Worm (Caenorhabditis elegans) whole organism, late embryonic: ENCODE data around the gene col-169.
A peak's percentile ranks its signal among the peaks of the same experiment; 100 is the strongest.

Source experiments
- C08G9.2 ChIP-seq: sonication (generic microtip); optimal IDR thresholded peaks from 2 replicates; lab custom pipeline; 2016; ENCODE audit warnings: mild to moderate bottlenecking, missing genetic modification characterization, moderate library complexity, missing compliant biosample characterization
- C38D4.7 ChIP-seq: fragments of 200-800 bp; sonication (Bioruptor generic); optimal IDR thresholded peaks from 2 replicates; lab custom pipeline; 2018; ENCODE audit warnings: mild to moderate bottlenecking, missing genetic modification characterization, moderate library complexity, missing compliant biosample characterization
- F13H6.1 ChIP-seq: sonication (generic microtip); optimal IDR thresholded peaks from 2 replicates; lab custom pipeline; 2016; ENCODE audit warnings: missing genetic modification characterization, missing compliant biosample characterization
- K02D7.2 ChIP-seq: sonication (generic microtip); optimal IDR thresholded peaks from 2 replicates; lab custom pipeline; 2017; ENCODE audit warnings: mild to moderate bottlenecking, missing genetic modification characterization, missing compliant biosample characterization
- K09A11.1 ChIP-seq: sonication (generic microtip); optimal IDR thresholded peaks from 2 replicates; lab custom pipeline; 2017; ENCODE audit warnings: antibody characterized with exemption, mild to moderate bottlenecking, missing genetic modification characterization, missing compliant biosample characterization; ENCODE audit not compliant: insufficient read depth
- T23F11.4 ChIP-seq: fragments of 200-800 bp; sonication (Bioruptor generic); optimal IDR thresholded peaks from 2 replicates; lab custom pipeline; 2018; ENCODE audit warnings: mild to moderate bottlenecking, missing genetic modification characterization, missing compliant biosample characterization
- Y22D7AL.16 ChIP-seq: sonication (generic microtip); optimal IDR thresholded peaks from 2 replicates; lab custom pipeline; 2016; ENCODE audit warnings: missing genetic modification characterization, missing compliant biosample characterization
- ahr-1 ChIP-seq: sonication (generic microtip); optimal IDR thresholded peaks from 2 replicates; lab custom pipeline; 2016; ENCODE audit warnings: missing genetic modification characterization, missing compliant biosample characterization
- ama-1 ChIP-seq: fragments of 150-350 bp; optimal IDR thresholded peaks from 2 replicates; lab custom pipeline; 2014
- ceh-14 ChIP-seq: sonication (generic microtip); optimal IDR thresholded peaks from 2 replicates; lab custom pipeline; 2016; ENCODE audit warnings: missing genotype, missing genetic modification characterization, missing compliant biosample characterization
- ceh-22 ChIP-seq: sonication (generic microtip); optimal IDR thresholded peaks from 2 replicates; lab custom pipeline; 2017; ENCODE audit warnings: missing biosample characterization, missing genetic modification characterization
- ceh-34 ChIP-seq: sonication (generic microtip); optimal IDR thresholded peaks from 2 replicates; lab custom pipeline; 2016; ENCODE audit warnings: mild to moderate bottlenecking, missing genetic modification characterization, missing compliant biosample characterization
- ceh-45 ChIP-seq: fragments of 200-800 bp; sonication (Bioruptor generic); IDR thresholded peaks from 2 replicates; pipeline ENCODE4 v1.3.6; 2022; ENCODE audit warnings: missing genetic modification reagents, missing genetic modification characterization, missing compliant biosample characterization
- ceh-48 ChIP-seq: sonication (generic microtip); optimal IDR thresholded peaks from 2 replicates; lab custom pipeline; 2016; ENCODE audit warnings: missing genetic modification characterization, inconsistent platforms, missing compliant biosample characterization
- ceh-6 ChIP-seq: fragments of 200-800 bp; sonication (Bioruptor generic); optimal IDR thresholded peaks from 2 replicates; lab custom pipeline; 2018; ENCODE audit warnings: mild to moderate bottlenecking, missing genetic modification characterization, missing compliant biosample characterization
- ceh-9 ChIP-seq: sonication (generic microtip); optimal IDR thresholded peaks from 2 replicates; lab custom pipeline; 2016; ENCODE audit warnings: mild to moderate bottlenecking, missing genetic modification characterization, inconsistent platforms, missing compliant biosample characterization
- che-1 ChIP-seq: sonication (generic microtip); optimal IDR thresholded peaks from 2 replicates; lab custom pipeline; 2016; ENCODE audit warnings: mild to moderate bottlenecking, missing genetic modification characterization, missing compliant biosample characterization
- dve-1 ChIP-seq: sonication (generic microtip); optimal IDR thresholded peaks from 2 replicates; lab custom pipeline; 2017; ENCODE audit warnings: antibody characterized with exemption, mild to moderate bottlenecking, missing genetic modification characterization, missing compliant biosample characterization
- elt-2 ChIP-seq: sonication (generic microtip); optimal IDR thresholded peaks from 2 replicates; lab custom pipeline; 2016; ENCODE audit warnings: missing genetic modification reagents, missing genetic modification characterization, missing compliant biosample characterization
- elt-4 ChIP-seq: sonication (generic microtip); optimal IDR thresholded peaks from 2 replicates; lab custom pipeline; 2016; ENCODE audit warnings: missing genetic modification characterization, missing compliant biosample characterization
- ets-4 ChIP-seq: sonication (generic microtip); optimal IDR thresholded peaks from 2 replicates; lab custom pipeline; 2016; ENCODE audit warnings: missing genetic modification characterization, missing compliant biosample characterization
- eyg-1 ChIP-seq: sonication (generic microtip); optimal IDR thresholded peaks from 2 replicates; lab custom pipeline; 2016; ENCODE audit warnings: missing genotype, missing genetic modification characterization, missing compliant biosample characterization
- fax-1 ChIP-seq: sonication (generic microtip); optimal IDR thresholded peaks from 2 replicates; lab custom pipeline; 2016; ENCODE audit warnings: missing genotype, missing genetic modification characterization, missing compliant biosample characterization
- fkh-10 ChIP-seq: fragments of 150-350 bp; optimal IDR thresholded peaks from 2 replicates; lab custom pipeline; 2014; ENCODE audit warnings: missing biosample characterization, missing genetic modification reagents, missing genetic modification characterization
- gmeb-2 ChIP-seq: sonication (generic microtip); optimal IDR thresholded peaks from 2 replicates; lab custom pipeline; 2016; ENCODE audit warnings: missing genetic modification characterization, inconsistent platforms, missing compliant biosample characterization
- hlh-13 ChIP-seq: fragments of 200-800 bp; sonication (Bioruptor generic); optimal IDR thresholded peaks from 2 replicates; lab custom pipeline; 2018; ENCODE audit warnings: mild to moderate bottlenecking, missing genetic modification characterization, missing compliant biosample characterization
- lim-6 ChIP-seq: sonication (generic microtip); optimal IDR thresholded peaks from 2 replicates; lab custom pipeline; 2016; ENCODE audit warnings: missing genetic modification characterization, missing compliant biosample characterization
- lin-11 ChIP-seq: fragments of 200-800 bp; sonication (Bioruptor generic); optimal IDR thresholded peaks from 2 replicates; lab custom pipeline; 2018; ENCODE audit warnings: mild to moderate bottlenecking, missing genetic modification characterization, missing compliant biosample characterization
- madf-2 ChIP-seq: sonication (generic microtip); optimal IDR thresholded peaks from 2 replicates; lab custom pipeline; 2017; ENCODE audit warnings: missing genetic modification characterization, missing compliant biosample characterization
- nfya-1 ChIP-seq: sonication (generic microtip); optimal IDR thresholded peaks from 2 replicates; lab custom pipeline; 2017; ENCODE audit warnings: missing genetic modification characterization, mild to moderate bottlenecking, missing compliant biosample characterization, antibody characterized with exemption, moderate library complexity
- nhr-11 ChIP-seq: fragments of 150-350 bp; optimal IDR thresholded peaks from 2 replicates; lab custom pipeline; 2014; ENCODE audit warnings: missing biosample characterization, missing genetic modification characterization
- npax-4 ChIP-seq: sonication (generic microtip); optimal IDR thresholded peaks from 2 replicates; lab custom pipeline; 2016; ENCODE audit warnings: missing genetic modification characterization, missing compliant biosample characterization
- odd-2 ChIP-seq: sonication (generic microtip); optimal IDR thresholded peaks from 2 replicates; lab custom pipeline; 2017; ENCODE audit warnings: antibody characterized with exemption, mild to moderate bottlenecking, missing genetic modification characterization, missing compliant biosample characterization
- pag-3 ChIP-seq: sonication (generic microtip); optimal IDR thresholded peaks from 2 replicates; lab custom pipeline; 2016; ENCODE audit warnings: missing compliant biosample characterization, missing genetic modification characterization, borderline replicate concordance
- pat-9 ChIP-seq: fragments of 200-800 bp; sonication (Bioruptor generic); optimal IDR thresholded peaks from 2 replicates; lab custom pipeline; 2018; ENCODE audit warnings: mild to moderate bottlenecking, missing genetic modification characterization, moderate library complexity, missing compliant biosample characterization
- pax-1 ChIP-seq: fragments of 150-350 bp; optimal IDR thresholded peaks from 2 replicates; lab custom pipeline; 2014; ENCODE audit warnings: missing biosample characterization, missing genetic modification characterization
- pha-2 ChIP-seq: sonication (generic microtip); optimal IDR thresholded peaks from 2 replicates; lab custom pipeline; 2017; ENCODE audit warnings: mild to moderate bottlenecking, missing genetic modification characterization, missing compliant biosample characterization
- pha-4 ChIP-seq: fragments of 150-350 bp; optimal IDR thresholded peaks from 2 replicates; lab custom pipeline; 2018; ENCODE audit warnings: missing biosample characterization, missing genetic modification reagents, missing genetic modification characterization
- pqm-1 ChIP-seq: sonication (generic microtip); optimal IDR thresholded peaks from 2 replicates; lab custom pipeline; 2016; ENCODE audit warnings: missing genetic modification characterization, missing compliant biosample characterization
- rnt-1 ChIP-seq: sonication (generic microtip); optimal IDR thresholded peaks from 2 replicates; lab custom pipeline; 2016; ENCODE audit warnings: missing genetic modification characterization, missing compliant biosample characterization
- sdc-2 ChIP-seq: sonication (generic microtip); optimal IDR thresholded peaks from 2 replicates; lab custom pipeline; 2016; ENCODE audit warnings: missing genotype, missing genetic modification characterization, missing compliant biosample characterization
- sox-2 ChIP-seq: fragments of 200-800 bp; sonication (Bioruptor generic); IDR thresholded peaks from 2 replicates; pipeline ENCODE4 v1.3.6; 2022; ENCODE audit warnings: missing genetic modification reagents, missing genetic modification characterization, missing compliant biosample characterization
- sox-4 ChIP-seq: sonication (generic microtip); optimal IDR thresholded peaks from 2 replicates; lab custom pipeline; 2017; ENCODE audit warnings: mild to moderate bottlenecking, missing genetic modification characterization, inconsistent platforms, missing compliant biosample characterization
- tbx-7 ChIP-seq: sonication (generic microtip); optimal IDR thresholded peaks from 2 replicates; lab custom pipeline; 2016; ENCODE audit warnings: missing genotype, missing genetic modification characterization, missing compliant biosample characterization
- ttx-3 ChIP-seq: sonication (generic microtip); optimal IDR thresholded peaks from 2 replicates; lab custom pipeline; 2016; ENCODE audit warnings: missing genetic modification reagents, missing genetic modification characterization, missing compliant biosample characterization
- unc-42 ChIP-seq: sonication (generic microtip); optimal IDR thresholded peaks from 2 replicates; lab custom pipeline; 2016; ENCODE audit warnings: missing genotype, missing genetic modification characterization, missing compliant biosample characterization
- unc-55 ChIP-seq: sonication (generic microtip); optimal IDR thresholded peaks from 2 replicates; lab custom pipeline; 2017; ENCODE audit warnings: missing biosample characterization, missing genetic modification reagents, missing genetic modification characterization
- ztf-16 ChIP-seq: sonication (generic microtip); optimal IDR thresholded peaks from 2 replicates; lab custom pipeline; 2017; ENCODE audit warnings: missing genetic modification characterization, missing compliant biosample characterization

Gene col-169

DNA sequence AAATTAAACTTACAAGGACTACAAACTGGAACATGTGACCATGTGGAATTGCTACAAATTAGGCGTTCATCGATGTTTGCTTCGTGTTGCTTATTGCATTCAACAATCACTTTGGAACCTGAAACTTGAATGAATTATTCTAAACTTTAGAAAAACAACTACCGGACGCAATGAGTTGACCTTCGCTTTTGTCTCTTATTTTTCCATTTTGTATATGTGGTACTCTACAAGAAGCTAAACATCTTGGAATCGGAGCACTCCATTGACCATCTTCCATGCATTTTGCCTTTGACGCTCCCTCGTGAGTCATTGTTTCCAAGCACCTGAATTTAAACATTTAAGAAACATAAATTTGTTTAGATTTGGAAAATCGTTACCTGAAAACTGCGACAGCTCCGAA lies 39.9 kb upstream of the col-169 start:
- TF ChIP-seq fax-1 (tag; lab: Kevin White, UChicago) (no peak), ceh-34 (tag; lab: Kevin White, UChicago) (no peak)
- TF ChIP-seq, all 69 proteins: peak for 0

DNA sequence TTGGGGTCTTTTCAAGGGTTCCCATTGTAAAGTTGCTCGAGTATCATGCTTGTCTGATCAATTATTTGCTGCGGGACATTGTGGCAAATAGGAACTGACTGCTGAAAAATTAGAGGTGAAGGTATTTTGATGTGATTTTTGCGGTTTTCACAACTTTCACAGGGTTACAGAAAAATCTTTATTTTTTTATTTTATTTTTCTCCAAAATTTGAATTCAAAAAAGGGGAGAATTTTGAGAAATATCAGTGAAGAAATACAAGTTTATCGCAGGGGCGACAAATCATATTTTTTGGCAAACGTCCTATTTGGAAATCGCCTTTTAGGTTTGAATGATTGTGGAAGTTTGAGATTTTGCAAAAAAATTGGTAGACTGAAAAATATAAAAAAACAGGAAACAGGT lies 37.3 kb upstream of the col-169 start, which contains the start of gene lev-9:
lev-9 (minus strand) TSS at position 101 of the 400 bp plus-strand sequence.
- TF ChIP-seq dve-1 (tag; lab: Kevin White, UChicago) (no peak), ceh-22 (tag; lab: Kevin White, UChicago) (no peak), ama-1 (lab: Kevin White, UChicago) (no peak)

DNA sequence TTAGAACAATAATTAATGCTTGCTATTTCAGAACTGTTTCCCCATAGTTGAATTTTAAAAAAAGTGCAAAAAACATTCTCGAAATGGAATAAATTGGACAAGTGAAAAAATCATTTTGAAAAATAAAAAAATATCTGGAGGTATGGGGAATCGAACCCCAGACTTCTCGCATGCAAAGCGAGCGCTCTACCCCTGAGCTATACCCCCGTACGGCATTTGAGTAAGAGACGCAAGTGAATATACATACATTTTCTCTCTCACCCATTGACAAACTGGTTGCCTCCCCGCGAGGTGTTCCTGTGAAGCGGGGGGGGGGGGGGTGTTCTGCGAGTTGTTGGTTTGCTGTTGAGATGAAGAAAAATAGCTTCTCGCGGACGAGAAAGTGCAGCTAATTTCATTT lies 36.8 kb upstream of the col-169 start:
- TF ChIP-seq K09A11.1 (tag; lab: Kevin White, UChicago) (peak; percentile 70), fkh-10 (no peak), ets-4 (tag; lab: Kevin White, UChicago) (peak; percentile 54), ahr-1 (peak; percentile 84), ceh-48 (peak; percentile 80), nhr-11 (no peak), odd-2 (tag; lab: Kevin White, UChicago) (peak; percentile 45), elt-4 (no peak), Y22D7AL.16 (peak; percentile 86), ceh-45 (peak; percentile 91), ceh-9 (tag; lab: Kevin White, UChicago) (peak; percentile 86), C38D4.7 (GFP tag; lab: Kevin White, UChicago) (peak; percentile 89), madf-2 (tag; lab: Kevin White, UChicago) (peak; percentile 82), pax-1 (tag; lab: Kevin White, UChicago) (no peak), T23F11.4 (GFP tag; lab: Kevin White, UChicago) (peak; percentile 89), lin-11 (tag; lab: Kevin White, UChicago) (peak; percentile 85), sdc-2 (tag; lab: Kevin White, UChicago) (peak; percentile 95), pqm-1 (no peak), pag-3 (tag; lab: Kevin White, UChicago) (peak; percentile 77), npax-4 (tag; lab: Kevin White, UChicago) (peak; percentile 81), sox-2 (peak; percentile 89), pha-4 (tag; lab: Kevin White, UChicago) (no peak), ceh-14 (tag; lab: Kevin White, UChicago) (peak; percentile 86), eyg-1 (peak; percentile 93), unc-55 (GFP tag; lab: Kevin White, UChicago) (no peak), hlh-13 (GFP tag; lab: Kevin White, UChicago) (peak; percentile 61), gmeb-2 (peak; percentile 92), unc-42 (tag; lab: Kevin White, UChicago) (peak; percentile 51), ztf-16 (tag; lab: Kevin White, UChicago) (peak; percentile 92), pat-9 (tag; lab: Kevin White, UChicago) (peak; percentile 91), elt-2 (tag; lab: Kevin White, UChicago) (peak; percentile 95), ttx-3 (peak; percentile 91), C08G9.2 (peak; percentile 81), ceh-6 (GFP tag; lab: Kevin White, UChicago) (peak; percentile 87), tbx-7 (tag; lab: Kevin White, UChicago) (peak; percentile 27), lim-6 (tag; lab: Kevin White, UChicago) (peak; percentile 81), pha-2 (tag; lab: Kevin White, UChicago) (peak; percentile 76), nfya-1 (tag; lab: Kevin White, UChicago) (peak; percentile 56), ceh-34 (tag; lab: Kevin White, UChicago) (peak; percentile 90), F13H6.1 (peak; percentile 84), che-1 (tag; lab: Kevin White, UChicago) (peak; percentile 91), sox-4 (tag; lab: Kevin White, UChicago) (peak; percentile 89), rnt-1 (tag; lab: Kevin White, UChicago) (peak; percentile 76), ama-1 (lab: Kevin White, UChicago) (no peak), K02D7.2 (tag; lab: Kevin White, UChicago) (peak; percentile 91)
